Worm (Caenorhabditis elegans): ENCODE results near the gene kcmf-1.

kcmf-1 gene

DNA sequence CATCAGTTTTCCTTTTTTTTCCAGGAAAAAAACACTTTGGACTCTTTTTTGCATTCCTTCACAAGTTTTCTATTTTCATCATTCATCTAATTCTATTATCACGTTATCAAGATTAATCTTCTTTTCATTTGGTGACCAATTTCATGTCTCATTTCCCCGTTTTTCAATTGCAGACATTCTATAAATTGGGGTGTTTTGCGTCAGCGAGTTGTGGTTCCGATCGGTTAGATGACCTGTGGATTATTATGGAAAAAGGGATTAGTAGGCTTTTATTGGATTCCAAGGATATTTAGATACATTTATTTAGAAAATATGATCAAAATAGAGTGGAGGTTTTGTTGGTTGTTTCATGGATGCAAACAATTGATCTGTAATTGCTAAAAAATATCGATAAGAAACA, 5.6 kb downstream of the kcmf-1 start:
- TF ChIP-seq pes-1 (GFP tag; IDR thresholded peaks at IDR 0.05) (no peak), tra-4 (tag; optimal IDR thresholded peaks at IDR 0.05) (no peak)

DNA sequence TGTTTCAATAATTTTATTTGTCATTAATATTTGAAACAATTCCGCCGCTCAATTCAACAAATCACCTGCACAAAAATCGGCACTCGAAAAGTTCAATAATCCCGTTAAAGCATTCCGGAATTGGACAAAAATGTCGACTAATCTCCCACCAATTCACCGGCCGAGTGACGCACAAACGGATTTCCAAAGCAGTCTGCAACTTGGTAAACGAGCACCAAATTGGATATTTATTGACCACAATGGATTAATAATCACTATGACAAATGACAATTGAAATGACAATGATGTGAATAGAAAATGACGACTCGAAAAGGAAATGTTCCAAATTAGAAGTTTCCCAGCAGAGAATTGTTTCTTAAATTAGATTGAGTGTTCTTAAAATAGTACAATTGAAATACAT, 6.5 kb downstream of the kcmf-1 start:
- TF ChIP-seq hnd-1 (tag; optimal IDR thresholded peaks at IDR 0.05) = no peak
- TF ChIP-seq pes-1 (GFP tag; IDR thresholded peaks at IDR 0.05) = no peak
- TF ChIP-seq scrt-1 (GFP tag; IDR thresholded peaks at IDR 0.05) = no peak
- TF ChIP-seq ceh-36 (tag; optimal IDR thresholded peaks at IDR 0.05) = no peak

DNA sequence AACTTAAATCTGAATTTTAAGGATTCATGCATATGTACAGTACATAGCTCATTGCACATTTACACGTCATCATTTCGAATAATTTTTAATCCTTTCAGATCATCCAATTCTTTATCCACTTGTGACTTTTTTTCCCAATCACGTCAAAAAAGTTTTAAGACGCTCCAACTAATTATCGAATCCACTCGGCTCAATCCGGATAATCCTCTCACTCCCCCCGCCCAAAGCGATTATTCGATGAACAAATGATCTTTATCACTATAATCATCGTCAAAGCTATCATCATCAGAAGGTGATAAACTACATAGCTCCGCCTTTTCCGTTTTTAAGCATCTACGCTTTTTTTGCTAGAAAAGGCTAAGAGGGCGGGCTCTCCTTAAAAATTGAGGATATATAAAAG, 8.4 kb downstream of the kcmf-1 start:
- TF ChIP-seq tra-4 (tag; optimal IDR thresholded peaks at IDR 0.05) (no peak), hnd-1 (tag; optimal IDR thresholded peaks at IDR 0.05) (no peak), hmbx-1 (tag; optimal IDR thresholded peaks at IDR 0.05) (no peak), tbx-37 (GFP tag; conservative IDR thresholded peaks at IDR 0.05) (no peak), F13C5.2 (tag; optimal IDR thresholded peaks at IDR 0.05) (no peak), aly-1 (tag; optimal IDR thresholded peaks at IDR 0.05) (no peak), B0310.2 (tag; optimal IDR thresholded peaks at IDR 0.05) (no peak), hmg-4 (GFP tag; optimal IDR thresholded peaks at IDR 0.05) (no peak), pes-1 (GFP tag; IDR thresholded peaks at IDR 0.05) (no peak), sea-1 (GFP tag; conservative IDR thresholded peaks at IDR 0.05) (no peak), ama-1 (optimal IDR thresholded peaks at IDR 0.05) (no peak), ceh-13 (GFP tag; optimal IDR thresholded peaks at IDR 0.05) (no peak), flt-1 (GFP tag; IDR thresholded peaks at IDR 0.05) (no peak), ceh-36 (tag; optimal IDR thresholded peaks at IDR 0.05) (no peak), ets-7 (tag; optimal IDR thresholded peaks at IDR 0.05) (no peak), scrt-1 (GFP tag; IDR thresholded peaks at IDR 0.05) (no peak), tbx-11 (GFP tag; IDR thresholded peaks at IDR 0.05) (no peak)

DNA sequence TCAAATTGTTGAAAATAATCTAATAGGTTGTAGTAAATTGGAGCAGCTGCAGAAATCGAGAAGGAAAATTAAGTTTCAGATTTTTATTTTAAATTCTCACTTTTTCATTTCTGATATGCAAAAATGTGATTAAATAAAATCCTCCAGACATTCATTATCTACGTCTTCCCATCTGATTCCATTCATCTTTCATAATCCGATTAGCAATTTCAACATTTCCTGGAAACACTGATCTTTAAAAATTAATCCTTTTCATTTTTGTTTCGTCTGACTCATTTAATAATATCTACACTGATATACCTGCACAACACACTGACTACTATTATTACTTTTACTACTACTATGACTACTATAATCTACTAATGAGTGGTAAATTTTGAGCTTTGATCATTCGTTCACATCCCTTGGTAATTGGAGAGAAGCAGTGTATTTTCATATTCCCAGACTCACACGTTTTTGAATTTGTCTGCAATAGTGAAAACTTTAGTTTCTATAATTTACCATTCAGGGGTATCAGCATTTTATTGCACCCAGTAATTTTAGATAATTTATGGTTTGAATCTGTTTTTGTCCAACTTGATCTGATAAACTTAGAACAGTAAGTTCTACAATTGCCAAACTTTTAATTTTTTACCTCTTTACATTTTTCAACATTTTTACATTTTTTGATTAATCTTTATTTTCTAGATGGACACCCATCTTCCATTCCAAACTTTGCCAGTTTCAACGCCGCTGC, 9.9 kb downstream of the kcmf-1 start, which contains the start of gene ceh-23:
Gene ceh-23 (plus strand): TSS at position 686 of the 736 bp plus-strand sequence.
- TF ChIP-seq flt-1 (GFP tag; IDR thresholded peaks at IDR 0.05) = no peak
- TF ChIP-seq ceh-13 (GFP tag; optimal IDR thresholded peaks at IDR 0.05) = no peak
- TF ChIP-seq F13C5.2 (tag; optimal IDR thresholded peaks at IDR 0.05) = no peak
- TF ChIP-seq ets-7 (tag; optimal IDR thresholded peaks at IDR 0.05) = no peak
- TF ChIP-seq hnd-1 (tag; optimal IDR thresholded peaks at IDR 0.05) = no peak
- TF ChIP-seq hmg-4 (GFP tag; optimal IDR thresholded peaks at IDR 0.05) = no peak
- TF ChIP-seq scrt-1 (GFP tag; IDR thresholded peaks at IDR 0.05) = no peak
- TF ChIP-seq tbx-37 (GFP tag; conservative IDR thresholded peaks at IDR 0.05) = no peak
- no peak for TF ChIP-seq tra-4 (tag; optimal IDR thresholded peaks at IDR 0.05)
- TF ChIP-seq hmbx-1 (tag; optimal IDR thresholded peaks at IDR 0.05) = no peak
- TF ChIP-seq pes-1 (GFP tag; IDR thresholded peaks at IDR 0.05) = no peak
- TF ChIP-seq tbx-11 (GFP tag; IDR thresholded peaks at IDR 0.05) = no peak

DNA sequence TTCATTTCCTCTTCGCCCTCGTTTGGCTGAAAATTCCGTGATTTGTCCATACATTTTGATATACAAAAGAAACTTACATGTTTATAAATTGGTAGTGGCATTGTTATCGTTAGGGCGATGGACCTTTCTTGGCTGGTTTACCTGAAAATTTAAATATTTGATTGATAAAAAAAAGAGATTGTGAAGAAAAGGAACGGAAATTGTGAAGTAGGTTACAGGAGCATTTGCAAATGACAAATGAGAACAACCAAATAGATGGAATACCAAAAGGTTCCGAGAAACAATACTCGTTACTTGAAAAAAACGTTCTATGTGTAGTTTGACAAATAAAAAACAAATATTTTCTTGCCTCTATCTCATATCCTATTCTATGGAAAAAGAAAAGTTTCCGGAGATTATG, 14.3 kb downstream of the kcmf-1 start, which contains the start of gene ZK652.8:
Gene ZK652.8 (minus strand): TSS at position 101 of the 400 bp plus-strand sequence.
- TF ChIP-seq tra-4 (tag; optimal IDR thresholded peaks at IDR 0.05) (no peak), hmg-4 (GFP tag; optimal IDR thresholded peaks at IDR 0.05) (no peak), ceh-13 (GFP tag; optimal IDR thresholded peaks at IDR 0.05) (no peak), aly-1 (tag; optimal IDR thresholded peaks at IDR 0.05) (no peak), tbx-11 (GFP tag; IDR thresholded peaks at IDR 0.05) (no peak), pes-1 (GFP tag; IDR thresholded peaks at IDR 0.05) (no peak), ama-1 (optimal IDR thresholded peaks at IDR 0.05) (no peak), sea-1 (GFP tag; conservative IDR thresholded peaks at IDR 0.05) (no peak), F13C5.2 (tag; optimal IDR thresholded peaks at IDR 0.05) (no peak), hmbx-1 (tag; optimal IDR thresholded peaks at IDR 0.05) (no peak), ets-7 (tag; optimal IDR thresholded peaks at IDR 0.05) (no peak), tbx-37 (GFP tag; conservative IDR thresholded peaks at IDR 0.05) (no peak), flt-1 (GFP tag; IDR thresholded peaks at IDR 0.05) (no peak), hnd-1 (tag; optimal IDR thresholded peaks at IDR 0.05) (no peak)

DNA sequence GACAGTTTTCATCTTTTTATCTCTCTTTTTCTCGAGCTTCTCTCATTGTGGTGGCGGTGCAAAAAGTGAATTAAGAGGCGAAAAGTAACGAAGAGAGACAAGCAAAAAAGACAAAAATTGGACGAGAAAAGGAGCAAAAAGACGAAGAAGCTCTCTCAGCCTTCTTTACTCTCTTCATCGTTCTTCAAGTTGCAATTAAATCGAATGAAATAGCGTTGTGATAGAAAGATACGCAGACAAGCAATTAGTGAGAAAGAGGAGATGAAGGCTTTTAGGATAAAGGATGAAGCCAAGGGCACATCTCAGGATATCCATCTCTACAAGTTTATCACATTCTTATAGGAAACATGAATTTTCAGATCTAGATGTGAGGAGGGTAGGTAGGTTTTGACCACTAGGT, 19.0 kb downstream of the kcmf-1 start:
- TF ChIP-seq ama-1 (optimal IDR thresholded peaks at IDR 0.05) (no peak), flt-1 (GFP tag; IDR thresholded peaks at IDR 0.05) (no peak)

DNA sequence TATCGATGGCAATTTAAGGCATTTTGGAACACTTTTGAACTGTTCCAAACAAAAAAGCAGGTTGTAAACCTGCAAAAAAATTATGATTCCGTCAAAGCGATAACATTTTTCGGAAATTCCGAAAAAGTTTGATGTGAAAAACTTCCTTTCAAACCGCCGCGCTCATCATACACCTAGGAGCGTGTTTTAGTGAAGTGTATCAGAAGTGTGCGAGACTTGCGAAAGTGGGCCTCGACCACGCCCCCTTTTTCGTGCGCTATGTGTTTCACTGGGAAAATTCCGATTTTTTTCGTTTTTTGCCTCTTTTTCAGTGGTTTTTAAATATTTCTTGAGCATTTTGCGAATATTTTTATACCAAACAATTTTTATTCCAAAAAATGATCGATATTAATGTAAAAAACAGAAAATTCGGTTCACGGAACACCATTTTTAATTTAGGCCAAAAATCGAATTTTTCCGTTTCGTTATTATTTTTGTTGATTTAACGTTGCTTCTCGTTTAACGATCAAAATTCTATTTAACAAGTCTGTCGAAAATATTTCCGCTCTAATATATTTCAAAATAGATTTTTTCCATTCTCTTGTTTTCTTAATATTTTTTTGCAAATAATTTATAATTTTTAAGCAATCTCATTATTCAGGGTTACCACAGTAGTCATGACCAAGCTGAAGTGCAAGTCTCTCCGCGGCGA, 25.4 kb downstream of the kcmf-1 start, which contains the start of gene rpl-35:
Gene rpl-35 (plus strand): TSS at position 641 of the 691 bp plus-strand sequence.
- no peak for TF ChIP-seq ama-1 (optimal IDR thresholded peaks at IDR 0.05)
- no peak for TF ChIP-seq hmg-4 (GFP tag; optimal IDR thresholded peaks at IDR 0.05)
- TF ChIP-seq pes-1 (GFP tag; IDR thresholded peaks at IDR 0.05) = peak; percentile 77
- no peak for TF ChIP-seq aly-1 (tag; optimal IDR thresholded peaks at IDR 0.05)
- peak; percentile 41 for TF ChIP-seq tra-4 (tag; optimal IDR thresholded peaks at IDR 0.05)
- peak; percentile 49 for TF ChIP-seq ceh-13 (GFP tag; optimal IDR thresholded peaks at IDR 0.05)
- peak; percentile 80 for TF ChIP-seq flt-1 (GFP tag; IDR thresholded peaks at IDR 0.05)
- peak; percentile 82 for TF ChIP-seq tbx-11 (GFP tag; IDR thresholded peaks at IDR 0.05)
- peak; percentile 52 for TF ChIP-seq hnd-1 (tag; optimal IDR thresholded peaks at IDR 0.05)
- TF ChIP-seq tbx-37 (GFP tag; conservative IDR thresholded peaks at IDR 0.05) = peak; percentile 74
- TF ChIP-seq F13C5.2 (tag; optimal IDR thresholded peaks at IDR 0.05) = peak; percentile 98
- TF ChIP-seq ceh-36 (tag; optimal IDR thresholded peaks at IDR 0.05) = peak; percentile 64
- TF ChIP-seq scrt-1 (GFP tag; IDR thresholded peaks at IDR 0.05) = peak; percentile 72
- peak; percentile 77 for TF ChIP-seq sea-1 (GFP tag; conservative IDR thresholded peaks at IDR 0.05)
- TF ChIP-seq B0310.2 (tag; optimal IDR thresholded peaks at IDR 0.05) = peak; percentile 50
- peak; percentile 56 for TF ChIP-seq ets-7 (tag; optimal IDR thresholded peaks at IDR 0.05)
- TF ChIP-seq hmbx-1 (tag; optimal IDR thresholded peaks at IDR 0.05) = peak; percentile 67

Data from whole organism, early embryonic.